Worm (Caenorhabditis elegans) whole organism, L1 larva: ENCODE measurements around the gene ccpp-6.
A peak's percentile ranks its signal among the peaks of the same experiment; 100 is the strongest.

Experiments
- C04F5.9 ChIP-seq: sonication (generic microtip); optimal IDR thresholded peaks from 2 replicates; lab custom pipeline; 2016; ENCODE audit warnings: missing genetic modification characterization, missing compliant biosample characterization
- C34B4.2 ChIP-seq: sonication (generic microtip); optimal IDR thresholded peaks from 2 replicates; lab custom pipeline; 2017; ENCODE audit warnings: mild to moderate bottlenecking, missing genetic modification characterization, missing compliant biosample characterization
- Y116A8C.19 ChIP-seq: sonication (generic microtip); optimal IDR thresholded peaks from 2 replicates; lab custom pipeline; 2016; ENCODE audit warnings: missing compliant biosample characterization, missing genetic modification characterization, borderline replicate concordance
- alr-1 ChIP-seq: fragments of 200-800 bp; sonication (Bioruptor generic); optimal IDR thresholded peaks from 2 replicates; lab custom pipeline; 2018; ENCODE audit warnings: borderline replicate concordance, mild to moderate bottlenecking, missing genetic modification characterization, missing compliant biosample characterization
- aly-2 ChIP-seq: fragments of 150-350 bp; optimal IDR thresholded peaks from 2 replicates; lab custom pipeline; 2014; ENCODE audit warnings: missing biosample characterization, missing genetic modification characterization
- ama-1 ChIP-seq: fragments of 150-350 bp; optimal IDR thresholded peaks from 2 replicates; lab custom pipeline; 2014
- blmp-1 ChIP-seq: fragments of 150-350 bp; optimal IDR thresholded peaks from 2 replicates; lab custom pipeline; 2014; ENCODE audit warnings: missing biosample characterization, missing genetic modification characterization
- ceh-63 ChIP-seq: fragments of 200-800 bp; sonication (Bioruptor generic); optimal IDR thresholded peaks from 2 replicates; lab custom pipeline; 2018; ENCODE audit warnings: mild to moderate bottlenecking, missing genetic modification characterization, missing compliant biosample characterization
- ceh-8 ChIP-seq: fragments of 200-800 bp; sonication (Bioruptor generic); optimal IDR thresholded peaks from 2 replicates; lab custom pipeline; 2018; ENCODE audit warnings: mild to moderate bottlenecking, missing genetic modification characterization, moderate library complexity, missing compliant biosample characterization
- ceh-82 ChIP-seq, 3 experiments: fragments of 150-350 bp in 1 of 3; sonication (generic microtip) in 2 of 3; optimal IDR thresholded peaks; 2 replicates each; lab custom pipeline; 2014 to 2017; ENCODE audit warnings: missing biosample characterization in 3 of 3, missing genetic modification characterization in 3 of 3
- ceh-88 ChIP-seq: fragments of 200-800 bp; sonication (Bioruptor generic); IDR thresholded peaks from 2 replicates; pipeline ENCODE4 v1.3.6; 2022; ENCODE audit warnings: missing genetic modification characterization, missing compliant biosample characterization
- efl-1 ChIP-seq, 4 experiments: fragments of 150-350 bp; optimal IDR thresholded peaks in 3 of 4; peaks in 1 of 4; 1 replicate in 1 of 4; 2 replicates in 3 of 4; lab custom pipeline; 2014; ENCODE audit warnings: missing biosample characterization in 2 of 4, missing genetic modification characterization in 2 of 4, missing genetic modification reagents in 2 of 4
- egl-13 ChIP-seq: sonication (generic microtip); optimal IDR thresholded peaks from 2 replicates; lab custom pipeline; 2016; ENCODE audit warnings: missing genotype, missing genetic modification reagents, missing genetic modification characterization, missing compliant biosample characterization
- egl-27 ChIP-seq, 2 experiments: fragments of 150-350 bp in 1 of 2; sonication (generic microtip); optimal IDR thresholded peaks; 3 replicates each; lab custom pipeline; 2017 to 2018; ENCODE audit warnings: missing biosample characterization in 2 of 2, missing genetic modification characterization in 2 of 2, missing genetic modification reagents in 2 of 2
- elt-2 ChIP-seq: sonication (generic microtip); optimal IDR thresholded peaks from 2 replicates; lab custom pipeline; 2016; ENCODE audit warnings: missing genetic modification characterization, mild to moderate bottlenecking, inconsistent platforms, missing compliant biosample characterization, missing genetic modification reagents
- ets-5 ChIP-seq: fragments of 200-800 bp; sonication (Bioruptor generic); IDR thresholded peaks from 2 replicates; pipeline ENCODE4 v1.3.6; 2022; ENCODE audit warnings: missing genetic modification characterization, missing compliant biosample characterization
- fkh-10 ChIP-seq: sonication (generic microtip); optimal IDR thresholded peaks from 2 replicates; lab custom pipeline; 2017; ENCODE audit warnings: missing biosample characterization, missing genetic modification reagents, missing genetic modification characterization
- fos-1 ChIP-seq: fragments of 150-350 bp; optimal IDR thresholded peaks from 2 replicates; lab custom pipeline; 2014; ENCODE audit warnings: missing biosample characterization, missing genetic modification characterization
- grh-1 ChIP-seq: fragments of 200-800 bp; sonication (Bioruptor generic); IDR thresholded peaks from 2 replicates; pipeline ENCODE4 v1.3.6; 2022; ENCODE audit warnings: missing genetic modification reagents, missing genetic modification characterization, missing compliant biosample characterization
- hlh-17 ChIP-seq: fragments of 200-800 bp; sonication (Bioruptor generic); optimal IDR thresholded peaks from 2 replicates; lab custom pipeline; 2018; ENCODE audit warnings: missing genetic modification characterization, mild to moderate bottlenecking, missing compliant biosample characterization, moderate library complexity, borderline replicate concordance
- jun-1 ChIP-seq: fragments of 150-350 bp; optimal IDR thresholded peaks from 2 replicates; lab custom pipeline; 2014; ENCODE audit warnings: missing biosample characterization, missing genetic modification reagents, missing genetic modification characterization
- lin-15B ChIP-seq: fragments of 150-350 bp; sonication (generic microtip); optimal IDR thresholded peaks from 3 replicates; lab custom pipeline; 2014; ENCODE audit warnings: missing biosample characterization, missing genetic modification characterization
- lin-39 ChIP-seq: fragments of 150-350 bp; optimal IDR thresholded peaks from 2 replicates; lab custom pipeline; 2014; ENCODE audit warnings: missing biosample characterization, missing genetic modification reagents, missing genetic modification characterization
- lir-3 ChIP-seq: sonication (generic microtip); optimal IDR thresholded peaks from 2 replicates; lab custom pipeline; 2016; ENCODE audit warnings: mild to moderate bottlenecking, missing genetic modification characterization, moderate library complexity, missing compliant biosample characterization; ENCODE audit not compliant: poor library complexity
- lsy-2 ChIP-seq, 2 experiments: fragments of 150-350 bp; optimal IDR thresholded peaks; 2 replicates each; lab custom pipeline; 2014; ENCODE audit warnings: missing biosample characterization in 2 of 2, missing genetic modification characterization in 2 of 2
- mab-9 ChIP-seq: fragments of 200-800 bp; sonication (Bioruptor generic); IDR thresholded peaks from 2 replicates; pipeline ENCODE4 v1.3.6; 2022; ENCODE audit warnings: missing genetic modification reagents, missing genetic modification characterization, missing compliant biosample characterization
- nhr-11 ChIP-seq: fragments of 150-350 bp; optimal IDR thresholded peaks from 2 replicates; lab custom pipeline; 2014; ENCODE audit warnings: missing biosample characterization, missing genetic modification characterization
- nhr-12 ChIP-seq: sonication (generic microtip); optimal IDR thresholded peaks from 2 replicates; lab custom pipeline; 2017; ENCODE audit warnings: missing biosample characterization, missing genetic modification characterization
- nhr-19 ChIP-seq: fragments of 200-800 bp; sonication (Bioruptor generic); conservative IDR thresholded peaks from 2 replicates; pipeline ENCODE4 v1.3.6; 2022; ENCODE audit warnings: missing genetic modification characterization, missing compliant biosample characterization
- nhr-20 ChIP-seq: sonication (generic microtip); optimal IDR thresholded peaks from 2 replicates; lab custom pipeline; 2016; ENCODE audit warnings: mild to moderate bottlenecking, missing genetic modification characterization, missing compliant biosample characterization
- nhr-47 ChIP-seq: sonication (generic microtip); optimal IDR thresholded peaks from 2 replicates; lab custom pipeline; 2016; ENCODE audit warnings: mild to moderate bottlenecking, missing genetic modification characterization, moderate library complexity, missing compliant biosample characterization
- nhr-84 ChIP-seq: sonication (generic microtip); optimal IDR thresholded peaks from 2 replicates; lab custom pipeline; 2017; ENCODE audit warnings: missing biosample characterization, missing genetic modification characterization
- nhr-85 ChIP-seq: sonication (generic microtip); peaks from one replicate; lab custom pipeline; 2016; ENCODE audit warnings: missing genetic modification characterization, inconsistent platforms, missing compliant biosample characterization
- pag-3 ChIP-seq: sonication (generic microtip); optimal IDR thresholded peaks from 2 replicates; lab custom pipeline; 2017; ENCODE audit warnings: missing genetic modification characterization, mild to moderate bottlenecking, missing compliant biosample characterization, antibody characterized with exemption, borderline replicate concordance; ENCODE audit not compliant: insufficient read depth
- pqm-1 ChIP-seq: sonication (generic microtip); optimal IDR thresholded peaks from 3 replicates; lab custom pipeline; 2017; ENCODE audit warnings: missing biosample characterization, missing genetic modification characterization
- rnt-1 ChIP-seq: sonication (generic microtip); optimal IDR thresholded peaks from 2 replicates; lab custom pipeline; 2016; ENCODE audit warnings: mild to moderate bottlenecking, missing genetic modification characterization, moderate library complexity, missing compliant biosample characterization
- skn-1 ChIP-seq: fragments of 150-350 bp; optimal IDR thresholded peaks from 2 replicates; lab custom pipeline; 2014; ENCODE audit warnings: missing biosample characterization, missing genetic modification characterization
- snpc-4 ChIP-seq: fragments of 150-350 bp; optimal IDR thresholded peaks from 2 replicates; lab custom pipeline; 2014; ENCODE audit warnings: missing biosample characterization, missing genetic modification characterization
- snu-23 ChIP-seq: sonication (generic microtip); optimal IDR thresholded peaks from 2 replicates; lab custom pipeline; 2016; ENCODE audit warnings: missing genetic modification characterization, missing compliant biosample characterization
- sox-4 ChIP-seq: sonication (generic microtip); optimal IDR thresholded peaks from 2 replicates; lab custom pipeline; 2016; ENCODE audit warnings: missing genetic modification characterization, missing compliant biosample characterization
- sptf-1 ChIP-seq: fragments of 150-350 bp; optimal IDR thresholded peaks from 2 replicates; lab custom pipeline; 2014; ENCODE audit warnings: missing biosample characterization, missing genetic modification characterization
- swsn-7 ChIP-seq: sonication (generic microtip); optimal IDR thresholded peaks from 2 replicates; lab custom pipeline; 2016; ENCODE audit warnings: missing genetic modification characterization, missing compliant biosample characterization
- tbx-2 ChIP-seq: sonication (generic microtip); optimal IDR thresholded peaks from 2 replicates; lab custom pipeline; 2016; ENCODE audit warnings: missing genetic modification characterization, missing compliant biosample characterization
- tlp-1 ChIP-seq: fragments of 150-350 bp; optimal IDR thresholded peaks from 2 replicates; lab custom pipeline; 2014; ENCODE audit warnings: missing biosample characterization, missing genetic modification characterization
- unc-30 ChIP-seq: sonication (generic microtip); optimal IDR thresholded peaks from 2 replicates; lab custom pipeline; 2017; ENCODE audit warnings: missing biosample characterization, missing genetic modification characterization
- unc-62 ChIP-seq: fragments of 150-350 bp; optimal IDR thresholded peaks from 2 replicates; lab custom pipeline; 2014; ENCODE audit warnings: missing biosample characterization, missing genetic modification reagents, missing genetic modification characterization
- unc-98 ChIP-seq: fragments of 200-800 bp; sonication (Bioruptor generic); IDR thresholded peaks from 2 replicates; pipeline ENCODE4 v1.3.6; 2022; ENCODE audit warnings: missing genetic modification characterization, missing compliant biosample characterization
- xbp-1 ChIP-seq: sonication (generic microtip); optimal IDR thresholded peaks from 2 replicates; lab custom pipeline; 2016; ENCODE audit warnings: missing genetic modification characterization, missing compliant biosample characterization
- zip-4 ChIP-seq: fragments of 200-800 bp; sonication (Bioruptor generic); optimal IDR thresholded peaks from 2 replicates; lab custom pipeline; 2018; ENCODE audit warnings: mild to moderate bottlenecking, missing genetic modification characterization, moderate library complexity, missing compliant biosample characterization
- ztf-11 ChIP-seq, 2 experiments: sonication (generic microtip); optimal IDR thresholded peaks; 2 replicates each; lab custom pipeline; 2016 to 2017; ENCODE audit warnings: missing genetic modification characterization in 2 of 2, missing biosample characterization in 1 of 2, missing compliant biosample characterization in 1 of 2
- ztf-4 ChIP-seq: fragments of 150-350 bp; optimal IDR thresholded peaks from 2 replicates; lab custom pipeline; 2014; ENCODE audit warnings: missing biosample characterization, missing genetic modification characterization

The ccpp-6 gene

DNA sequence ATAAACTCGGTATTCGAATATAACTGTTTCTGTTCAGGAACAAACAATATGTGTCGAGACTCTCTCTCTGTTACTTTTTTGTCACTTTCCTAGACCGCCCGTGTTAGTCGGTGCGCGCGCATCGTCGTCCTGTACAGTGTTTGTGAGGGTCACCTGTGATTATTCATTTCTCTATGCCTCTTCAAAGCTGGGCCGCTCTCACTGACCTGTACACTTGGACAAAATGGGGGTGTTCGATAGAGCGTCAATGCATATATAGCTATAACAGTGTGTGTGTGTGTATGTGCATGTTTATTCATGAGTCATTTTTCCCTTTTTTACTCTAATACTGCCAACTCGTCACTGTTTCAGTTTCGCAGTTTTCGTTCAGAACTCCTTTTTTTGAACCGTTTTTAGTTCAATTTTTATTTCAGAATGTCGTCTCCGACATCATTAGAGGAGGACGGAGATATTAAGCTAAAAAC is 7.5 kb downstream of the ccpp-6 start, which contains the start of gene pkc-3 (continued):
- TF ChIP-seq unc-98 (GFP tag; lab: Robert Waterston, UW) (no peak), lir-3 (tag; lab: Kevin White, UChicago) (peak; percentile 12), aly-2 (peak; percentile 11), ama-1 (peak; percentile 91), fos-1 (tag; lab: Kevin White, UChicago) (peak; percentile 10), nhr-84 (tag; lab: Kevin White, UChicago) (no peak), unc-62 (GFP tag; lab: Kevin White, UChicago) (no peak), jun-1 (tag; lab: Kevin White, UChicago) (peak; percentile 20), nhr-20 (tag; lab: Kevin White, UChicago) (peak; percentile 81), ets-5 (no peak), zip-4 (GFP tag; lab: Kevin White, UChicago) (peak; percentile 18), fkh-10 (GFP tag; lab: Kevin White, UChicago) (no peak), ceh-63 (GFP tag; lab: Kevin White, UChicago) (no peak), grh-1 (GFP tag; lab: Robert Waterston, UW) (peak; percentile 44), snu-23 (GFP tag; lab: Kevin White, UChicago) (peak; percentile 80), xbp-1 (tag; lab: Kevin White, UChicago) (peak; percentile 30), snpc-4 (tag; lab: Kevin White, UChicago) (no peak), nhr-47 (tag; lab: Kevin White, UChicago) (peak; percentile 37), nhr-19 (peak; percentile 56), tbx-2 (tag; lab: Kevin White, UChicago) (peak; percentile 32), egl-27 (tag; optimal IDR thresholded peaks at IDR 0.05; lab: Kevin White, UChicago) (no peak), lsy-2 (tag; optimal IDR thresholded peaks at IDR 0.05; lab: Kevin White, UChicago) (peak; percentile 56 to 58), sptf-1 (tag; lab: Kevin White, UChicago) (no peak), blmp-1 (tag; lab: Kevin White, UChicago) (peak; percentile 84), ztf-4 (tag; lab: Kevin White, UChicago) (peak; percentile 78), ceh-88 (GFP tag; lab: Robert Waterston, UW) (no peak), nhr-85 (tag; lab: Kevin White, UChicago) (peak; percentile 81), ceh-8 (no peak), nhr-12 (tag; lab: Kevin White, UChicago) (no peak), sox-4 (tag; lab: Kevin White, UChicago) (no peak), pag-3 (no peak), tlp-1 (tag; lab: Kevin White, UChicago) (no peak), nhr-11 (no peak), C04F5.9 (no peak), mab-9 (GFP tag; lab: Robert Waterston, UW) (no peak), swsn-7 (tag; lab: Kevin White, UChicago) (peak; percentile 50), pqm-1 (tag; lab: Kevin White, UChicago) (no peak), alr-1 (tag; lab: Kevin White, UChicago) (no peak), lin-39 (tag; lab: Kevin White, UChicago) (no peak), unc-30 (tag; lab: Kevin White, UChicago) (no peak), hlh-17 (GFP tag; lab: Kevin White, UChicago) (no peak), C34B4.2 (tag; lab: Kevin White, UChicago) (no peak), egl-13 (tag; lab: Kevin White, UChicago) (no peak), ztf-11 (tag; optimal IDR thresholded peaks at IDR 0.05; lab: Kevin White, UChicago) (no peak), elt-2 (tag; lab: Kevin White, UChicago) (peak; percentile 68), ceh-82 (tag; optimal IDR thresholded peaks at IDR 0.05; lab: Kevin White, UChicago) (peak in 1 of 3 experiments; percentile 17), skn-1 (tag; lab: Kevin White, UChicago) (peak; percentile 51), efl-1 (optimal IDR thresholded peaks at IDR 0.05; lab: Kevin White, UChicago) (peak; percentile 53 to 54), efl-1 (GFP tag; optimal IDR thresholded peaks at IDR 0.05 in 1 of 2; lab: Kevin White, UChicago) (peak; percentile 21 to 95), rnt-1 (peak; percentile 16), lin-15B (tag; lab: Kevin White, UChicago) (peak; percentile 17), Y116A8C.19 (no peak)
